Fruit fly (Drosophila melanogaster) whole organism: Measurements from ENCODE around the gene CG10657.

Experiments
- EcR ChIP-seq, 2 experiments: fragments of >200 bp; optimal IDR thresholded peaks; 2 replicates each; lab custom pipeline; 2017; ENCODE audit warnings: missing biosample characterization in 2 of 2, missing genetic modification characterization in 2 of 2, missing genetic modification reagents in 2 of 2
- pan ChIP-seq: fragments of >200 bp; optimal IDR thresholded peaks from 2 replicates; lab custom pipeline; 2017

DNA sequence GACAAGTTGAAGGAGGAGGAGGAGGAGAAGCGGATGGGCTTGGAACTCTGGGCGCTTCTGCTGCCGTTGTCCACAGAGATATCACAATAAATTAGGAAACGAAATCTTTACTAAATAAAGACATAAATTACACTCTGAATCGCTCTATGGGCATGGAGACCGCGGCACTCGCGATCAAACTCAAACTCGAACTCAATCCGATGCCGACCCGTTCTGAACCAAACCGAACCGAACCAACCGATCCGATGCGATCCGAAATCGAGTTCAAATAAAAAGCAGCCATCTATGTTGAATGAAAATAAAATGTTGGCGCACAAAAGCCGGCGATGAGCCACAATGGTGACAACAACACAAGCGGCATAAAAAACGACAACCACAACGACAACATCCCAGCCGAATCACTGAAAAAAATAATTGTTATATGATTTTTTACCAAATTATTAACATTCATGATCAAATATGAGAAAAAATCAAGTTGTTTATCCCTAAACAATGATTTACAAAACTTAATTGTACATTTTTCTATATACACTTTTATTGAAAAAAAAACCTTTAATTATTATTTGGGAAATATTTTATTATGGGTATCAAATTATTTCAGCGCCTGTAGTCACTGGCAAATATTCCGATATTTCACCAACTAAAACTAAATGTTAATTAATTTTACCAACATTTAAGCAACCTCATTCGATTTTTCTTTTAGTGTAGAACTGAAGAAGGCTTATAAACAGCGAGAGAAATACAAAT lies 39.9 kb downstream of the CG10657 start:
- no peak for TF ChIP-seq EcR (GFP tag; optimal IDR thresholded peaks at IDR 0.05; lab: Kevin White, UChicago)
- TF ChIP-seq pan: no peak
